Worm (Caenorhabditis elegans) whole organism, late embryonic: ENCODE results near the gene ama-1.

Source experiments
- C08G9.2 ChIP-seq: sonication (generic microtip); optimal IDR thresholded peaks from 2 replicates; lab custom pipeline; 2016; ENCODE audit warnings: mild to moderate bottlenecking, missing genetic modification characterization, moderate library complexity, missing compliant biosample characterization
- C38D4.7 ChIP-seq: fragments of 200-800 bp; sonication (Bioruptor generic); optimal IDR thresholded peaks from 2 replicates; lab custom pipeline; 2018; ENCODE audit warnings: mild to moderate bottlenecking, missing genetic modification characterization, moderate library complexity, missing compliant biosample characterization
- ahr-1 ChIP-seq: sonication (generic microtip); optimal IDR thresholded peaks from 2 replicates; lab custom pipeline; 2016; ENCODE audit warnings: missing genetic modification characterization, missing compliant biosample characterization
- ama-1 ChIP-seq: fragments of 150-350 bp; optimal IDR thresholded peaks from 2 replicates; lab custom pipeline; 2014
- ceh-2 ChIP-seq: sonication (generic microtip); optimal IDR thresholded peaks from 2 replicates; lab custom pipeline; 2016; ENCODE audit warnings: missing genotype, missing genetic modification characterization, missing compliant biosample characterization
- ceh-48 ChIP-seq: sonication (generic microtip); optimal IDR thresholded peaks from 2 replicates; lab custom pipeline; 2016; ENCODE audit warnings: missing genetic modification characterization, inconsistent platforms, missing compliant biosample characterization
- nhr-11 ChIP-seq: fragments of 150-350 bp; optimal IDR thresholded peaks from 2 replicates; lab custom pipeline; 2014; ENCODE audit warnings: missing biosample characterization, missing genetic modification characterization
- pag-3 ChIP-seq: sonication (generic microtip); optimal IDR thresholded peaks from 2 replicates; lab custom pipeline; 2016; ENCODE audit warnings: missing compliant biosample characterization, missing genetic modification characterization, borderline replicate concordance
- rnt-1 ChIP-seq: sonication (generic microtip); optimal IDR thresholded peaks from 2 replicates; lab custom pipeline; 2016; ENCODE audit warnings: missing genetic modification characterization, missing compliant biosample characterization
- ztf-16 ChIP-seq: sonication (generic microtip); optimal IDR thresholded peaks from 2 replicates; lab custom pipeline; 2017; ENCODE audit warnings: missing genetic modification characterization, missing compliant biosample characterization

DNA sequence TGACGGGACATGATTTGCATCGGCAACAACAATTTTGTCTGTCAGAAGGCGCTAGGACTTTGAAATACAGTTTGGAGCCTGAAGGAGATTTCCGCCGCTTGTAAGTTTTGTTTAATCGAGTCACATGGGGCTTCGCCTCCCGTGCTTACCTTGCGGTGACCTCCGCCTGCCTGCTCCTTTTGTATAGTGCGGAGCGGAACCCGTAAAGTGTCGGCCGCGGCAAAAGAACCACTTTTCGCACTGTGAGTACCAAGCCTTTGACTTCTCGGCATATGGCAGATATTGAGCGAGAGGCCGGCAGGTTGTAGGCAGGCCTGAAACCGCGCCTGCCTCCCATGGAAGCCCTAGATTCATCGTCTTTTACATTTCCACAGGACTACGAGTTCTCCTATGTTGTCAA, 18.1 kb downstream of the ama-1 start:
- no peak for TF ChIP-seq nhr-11
- TF ChIP-seq ceh-2 (tag; lab: Kevin White, UChicago) = no peak
- TF ChIP-seq pag-3 (tag; lab: Kevin White, UChicago) = no peak
- TF ChIP-seq ama-1 (lab: Kevin White, UChicago) = no peak
- no peak for TF ChIP-seq rnt-1
- TF ChIP-seq C38D4.7 (GFP tag; lab: Kevin White, UChicago) = no peak
- TF ChIP-seq C08G9.2 (tag; lab: Kevin White, UChicago) = no peak
- no peak for TF ChIP-seq ahr-1 (tag; lab: Kevin White, UChicago)
- TF ChIP-seq ztf-16 (tag; lab: Kevin White, UChicago) = no peak
- TF ChIP-seq ceh-48 (tag; lab: Kevin White, UChicago) = no peak
